Worm (Caenorhabditis elegans): ENCODE measurements around the gene T25B6.5.

T25B6.5 gene

ce11 chrX:9021645-9022044, at the start of gene T25B6.5:
TSS of gene T25B6.5 (minus strand) at chrX:9021745.
- TF ChIP-seq sea-2 (GFP tag; optimal IDR thresholded peaks at IDR 0.05) (no peak), egl-27 (tag; optimal IDR thresholded peaks at IDR 0.05) (no peak), aly-2 (tag; optimal IDR thresholded peaks at IDR 0.05) (no peak), R02D3.7 (tag; optimal IDR thresholded peaks at IDR 0.05) (no peak)

ce11 chrX:9069070-9069469, 47.5 kb upstream of the T25B6.5 start:
- TF ChIP-seq nfya-1 (tag; optimal IDR thresholded peaks at IDR 0.05; ENCODE audit: insufficient read depth) (no peak), zag-1 (tag; optimal IDR thresholded peaks at IDR 0.05) (no peak), nhr-43 (tag; optimal IDR thresholded peaks at IDR 0.05; ENCODE audit: poor library complexity, severe bottlenecking) (no peak), ceh-9 (tag; optimal IDR thresholded peaks at IDR 0.05) (no peak), jun-1 (tag; optimal IDR thresholded peaks at IDR 0.05) (no peak), egl-5 (tag; optimal IDR thresholded peaks at IDR 0.05) (peak; percentile 75)

ce11 chrX:9068075-9068474, 46.5 kb upstream of the T25B6.5 start:
- no peak for TF ChIP-seq fos-1 (tag; optimal IDR thresholded peaks at IDR 0.05)
- TF ChIP-seq sea-2 (GFP tag; optimal IDR thresholded peaks at IDR 0.05): no peak
- TF ChIP-seq ama-1 (optimal IDR thresholded peaks at IDR 0.05): no peak
- no peak for TF ChIP-seq ztf-11 (tag; optimal IDR thresholded peaks at IDR 0.05)
- no peak for TF ChIP-seq ceh-9 (tag; optimal IDR thresholded peaks at IDR 0.05)
- TF ChIP-seq nhr-67 (tag; optimal IDR thresholded peaks at IDR 0.05): no peak
- no peak for TF ChIP-seq mml-1 (tag; optimal IDR thresholded peaks at IDR 0.05)
- TF ChIP-seq ztf-4 (tag; optimal IDR thresholded peaks at IDR 0.05): no peak
- TF ChIP-seq nhr-23 (tag; optimal IDR thresholded peaks at IDR 0.05): peak; percentile 77
- TF ChIP-seq nhr-25 (tag; optimal IDR thresholded peaks at IDR 0.05): peak; percentile 1
- TF ChIP-seq nhr-11 (tag; optimal IDR thresholded peaks at IDR 0.05): no peak
- no peak for TF ChIP-seq aly-2 (tag; optimal IDR thresholded peaks at IDR 0.05)
- TF ChIP-seq R02D3.7 (tag; optimal IDR thresholded peaks at IDR 0.05): no peak
- no peak for TF ChIP-seq daf-12 (tag; optimal IDR thresholded peaks at IDR 0.05)
- no peak for TF ChIP-seq elt-3 (tag; optimal IDR thresholded peaks at IDR 0.05)
- TF ChIP-seq nhr-43 (tag; optimal IDR thresholded peaks at IDR 0.05; ENCODE audit: poor library complexity, severe bottlenecking): no peak
- TF ChIP-seq pha-4 (tag; optimal IDR thresholded peaks at IDR 0.05): peak; percentile 34
- TF ChIP-seq mdl-1 (tag; optimal IDR thresholded peaks at IDR 0.05): no peak
- no peak for TF ChIP-seq nhr-12 (tag; optimal IDR thresholded peaks at IDR 0.05)
- TF ChIP-seq elt-2 (tag; optimal IDR thresholded peaks at IDR 0.05): peak; percentile 21
- TF ChIP-seq tbx-2 (tag; optimal IDR thresholded peaks at IDR 0.05): no peak
- no peak for TF ChIP-seq pqm-1 (tag; optimal IDR thresholded peaks at IDR 0.05)
- no peak for TF ChIP-seq lsy-12 (tag; optimal IDR thresholded peaks at IDR 0.05)
- TF ChIP-seq fkh-2 (tag; optimal IDR thresholded peaks at IDR 0.05): no peak
- no peak for TF ChIP-seq ceh-16 (tag; optimal IDR thresholded peaks at IDR 0.05)
- no peak for TF ChIP-seq unc-62 (GFP tag; optimal IDR thresholded peaks at IDR 0.05)
- TF ChIP-seq hmg-11 (tag; optimal IDR thresholded peaks at IDR 0.05): peak; percentile 71
- TF ChIP-seq lin-39 (tag; optimal IDR thresholded peaks at IDR 0.05): peak; percentile 21
- TF ChIP-seq egl-5 (tag; optimal IDR thresholded peaks at IDR 0.05): peak; percentile 92
- TF ChIP-seq nhr-237 (tag; optimal IDR thresholded peaks at IDR 0.05): no peak
- TF ChIP-seq unc-39 (tag; optimal IDR thresholded peaks at IDR 0.05): no peak
- no peak for TF ChIP-seq ZK546.5 (tag; optimal IDR thresholded peaks at IDR 0.05)
- peak; percentile 62 for TF ChIP-seq nfya-1 (tag; optimal IDR thresholded peaks at IDR 0.05; ENCODE audit: insufficient read depth)
- peak; percentile 61 for TF ChIP-seq fkh-10 (GFP tag; optimal IDR thresholded peaks at IDR 0.05)
- no peak for TF ChIP-seq eor-1 (tag; optimal IDR thresholded peaks at IDR 0.05)
- no peak for TF ChIP-seq zag-1 (tag; optimal IDR thresholded peaks at IDR 0.05)
- TF ChIP-seq ceh-28 (tag; optimal IDR thresholded peaks at IDR 0.05): peak; percentile 30
- TF ChIP-seq egl-27 (tag; optimal IDR thresholded peaks at IDR 0.05): no peak

Data from whole organism, L3 larva.